Fruit fly (Drosophila melanogaster) whole organism, embryonic: ENCODE data around the gene CG6415.

Source experiments
- Adf1 ChIP-seq: fragments of 200-800 bp; sonication (Bioruptor generic); IDR thresholded peaks from 2 replicates; pipeline ENCODE4 v1.3.6; 2022; ENCODE audit warnings: missing biosample characterization, missing genetic modification characterization
- Atf-2 ChIP-seq: fragments of 200-800 bp; sonication (Bioruptor generic); optimal IDR thresholded peaks from 2 replicates; lab custom pipeline; 2016; ENCODE audit warnings: missing biosample characterization, missing genetic modification characterization
- Awh ChIP-seq: fragments of 200-800 bp; sonication (Bioruptor generic); IDR thresholded peaks from 2 replicates; pipeline ENCODE4, ENCODE4 v1.3.6; 2022; ENCODE audit warnings: missing biosample characterization, missing genetic modification characterization
- CG10274 ChIP-seq: fragments of 200-800 bp; sonication (Bioruptor generic); optimal IDR thresholded peaks from 3 replicates; lab custom pipeline; 2017; ENCODE audit warnings: missing biosample characterization, mild to moderate bottlenecking, missing genetic modification characterization
- CG11456 ChIP-seq: fragments of 200-800 bp; sonication (Bioruptor generic); IDR thresholded peaks from 3 replicates; pipeline ENCODE4 v1.3.6; 2022; ENCODE audit warnings: missing biosample characterization, missing genetic modification characterization
- CG11504 ChIP-seq: fragments of 200-800 bp; sonication (Bioruptor generic); optimal IDR thresholded peaks from 3 replicates; lab custom pipeline; 2019; ENCODE audit warnings: missing biosample characterization, mild to moderate bottlenecking, missing genetic modification characterization, moderate library complexity
- CG12071 ChIP-seq: fragments of 200-800 bp; sonication (Bioruptor generic); optimal IDR thresholded peaks from 3 replicates; lab custom pipeline; 2018; ENCODE audit warnings: missing biosample characterization, mild to moderate bottlenecking, missing genetic modification characterization
- CG12155 ChIP-seq: fragments of 200-800 bp; sonication (Bioruptor generic); optimal IDR thresholded peaks from 3 replicates; lab custom pipeline; 2016; ENCODE audit warnings: missing biosample characterization, missing genetic modification characterization
- CG12391 ChIP-seq: fragments of 200-800 bp; sonication (Bioruptor generic); optimal IDR thresholded peaks from 3 replicates; lab custom pipeline; 2018; ENCODE audit warnings: missing biosample characterization, mild to moderate bottlenecking, missing genetic modification characterization, moderate library complexity
- CG12659 ChIP-seq: fragments of 200-800 bp; sonication (Bioruptor generic); optimal IDR thresholded peaks from 3 replicates; lab custom pipeline; 2017; ENCODE audit warnings: mild to moderate bottlenecking, missing biosample characterization, missing genetic modification reagents, missing genetic modification characterization
- CG12942 ChIP-seq: fragments of 200-800 bp; sonication (Bioruptor generic); optimal IDR thresholded peaks from 3 replicates; lab custom pipeline; 2016; ENCODE audit warnings: missing biosample characterization, missing genetic modification characterization
- CG14965 ChIP-seq: fragments of 200-800 bp; sonication (Bioruptor generic); optimal IDR thresholded peaks from 2 replicates; lab custom pipeline; 2016; ENCODE audit warnings: missing biosample characterization, missing genetic modification characterization, borderline replicate concordance
- CG1529 ChIP-seq: fragments of 200-800 bp; sonication (Bioruptor generic); optimal IDR thresholded peaks from 3 replicates; lab custom pipeline; 2018; ENCODE audit warnings: missing biosample characterization, missing genetic modification characterization
- CG17385 ChIP-seq: fragments of 200-800 bp; sonication (Bioruptor generic); optimal IDR thresholded peaks from 3 replicates; lab custom pipeline; 2018; ENCODE audit warnings: missing biosample characterization, mild to moderate bottlenecking, missing genetic modification characterization
- CG18262 ChIP-seq: fragments of 200-800 bp; optimal IDR thresholded peaks from 3 replicates; lab custom pipeline; 2019; ENCODE audit warnings: missing biosample characterization, mild to moderate bottlenecking, missing genetic modification characterization, moderate library complexity
- CG2120 ChIP-seq: fragments of 200-800 bp; sonication (Bioruptor generic); optimal IDR thresholded peaks from 3 replicates; lab custom pipeline; 2016; ENCODE audit warnings: missing biosample characterization, missing genetic modification characterization
- CG31388 ChIP-seq: fragments of 200-800 bp; sonication (Bioruptor generic); optimal IDR thresholded peaks from 2 replicates; lab custom pipeline; 2016; ENCODE audit warnings: missing biosample characterization, missing genetic modification characterization
- CG31441 ChIP-seq: fragments of 200-800 bp; sonication (Bioruptor generic); IDR thresholded peaks from 2 replicates; pipeline ENCODE4 v1.3.6; 2022; ENCODE audit warnings: missing biosample characterization, missing genetic modification characterization
- CG3281 ChIP-seq: fragments of 200-800 bp; sonication (Bioruptor generic); optimal IDR thresholded peaks from 3 replicates; lab custom pipeline; 2017; ENCODE audit warnings: missing biosample characterization, mild to moderate bottlenecking, missing genetic modification characterization
- CG4282 ChIP-seq: fragments of 200-800 bp; sonication (Bioruptor generic); optimal IDR thresholded peaks from 2 replicates; lab custom pipeline; 2016; ENCODE audit warnings: missing biosample characterization, missing genetic modification characterization
- CG5245 ChIP-seq: fragments of 200-800 bp; sonication (Bioruptor generic); optimal IDR thresholded peaks from 3 replicates; lab custom pipeline; 2016; ENCODE audit warnings: missing biosample characterization, missing genetic modification characterization
- CG6254 ChIP-seq: fragments of 200-800 bp; sonication (Bioruptor generic); optimal IDR thresholded peaks from 3 replicates; lab custom pipeline; 2017; ENCODE audit warnings: mild to moderate bottlenecking, missing biosample characterization, missing genetic modification reagents, missing genetic modification characterization
- CG6791 ChIP-seq: fragments of 200-800 bp; sonication (Bioruptor generic); IDR thresholded peaks from 3 replicates; pipeline ENCODE4 v1.3.6; 2022; ENCODE audit warnings: missing biosample characterization, missing genetic modification characterization; ENCODE audit not compliant: partially characterized antibody
- CG9932 ChIP-seq: fragments of 200-800 bp; sonication (Bioruptor generic); IDR thresholded peaks from 2 replicates; pipeline ENCODE4 v1.3.6; 2022; ENCODE audit warnings: missing biosample characterization, missing genetic modification characterization
- Chrac-16 ChIP-seq: fragments of 200-800 bp; sonication (Bioruptor generic); optimal IDR thresholded peaks from 3 replicates; lab custom pipeline; 2016; ENCODE audit warnings: missing biosample characterization, missing genetic modification characterization
- Dip2 ChIP-seq: fragments of 200-800 bp; sonication (Bioruptor generic); IDR thresholded peaks from 2 replicates; pipeline ENCODE4 v1.3.6; 2022; ENCODE audit warnings: missing biosample characterization, missing genetic modification characterization
- HHEX ChIP-seq: fragments of 200-800 bp; sonication (Bioruptor generic); optimal IDR thresholded peaks from 3 replicates; lab custom pipeline; 2017; ENCODE audit warnings: missing biosample characterization, mild to moderate bottlenecking, missing genetic modification characterization, missing genetic modification reagents
- HmgZ ChIP-seq: fragments of 200-800 bp; sonication (Bioruptor generic); optimal IDR thresholded peaks from 2 replicates; lab custom pipeline; 2018; ENCODE audit warnings: missing biosample characterization, mild to moderate bottlenecking, missing genetic modification characterization
- MESR4 ChIP-seq: fragments of 200-800 bp; sonication (Bioruptor generic); optimal IDR thresholded peaks from 2 replicates; lab custom pipeline; 2018; ENCODE audit warnings: missing biosample characterization, mild to moderate bottlenecking, missing genetic modification characterization, moderate library complexity
- Max ChIP-seq: fragments of 200-800 bp; sonication (Bioruptor generic); optimal IDR thresholded peaks from 2 replicates; lab custom pipeline; 2016; ENCODE audit warnings: missing biosample characterization, mild to moderate bottlenecking, missing genetic modification characterization
- Oli ChIP-seq: fragments of 200-800 bp; sonication (Bioruptor generic); optimal IDR thresholded peaks from 2 replicates; lab custom pipeline; 2018; ENCODE audit warnings: missing biosample characterization, mild to moderate bottlenecking, missing genetic modification characterization, moderate library complexity
- Pdp1 ChIP-seq, 2 experiments: fragments of 200-800 bp; sonication (Bioruptor generic); optimal IDR thresholded peaks; 3 replicates each; lab custom pipeline; 2016; ENCODE audit warnings: missing biosample characterization in 2 of 2, missing genetic modification characterization in 2 of 2, mild to moderate bottlenecking in 1 of 2, moderate library complexity in 1 of 2
- Sox100B ChIP-seq: fragments of 200-800 bp; sonication (Bioruptor generic); optimal IDR thresholded peaks from 3 replicates; lab custom pipeline; 2018; ENCODE audit warnings: missing biosample characterization, mild to moderate bottlenecking, missing genetic modification characterization
- Sox102F ChIP-seq: fragments of 200-800 bp; sonication (Bioruptor generic); optimal IDR thresholded peaks from 2 replicates; lab custom pipeline; 2018; ENCODE audit warnings: missing biosample characterization, mild to moderate bottlenecking, missing genetic modification characterization, moderate library complexity
- YL-1 ChIP-seq: fragments of 200-800 bp; sonication (Bioruptor generic); optimal IDR thresholded peaks from 3 replicates; lab custom pipeline; 2017; ENCODE audit warnings: missing biosample characterization, mild to moderate bottlenecking, missing genetic modification characterization
- bigmax ChIP-seq: fragments of 200-800 bp; sonication (Bioruptor generic); optimal IDR thresholded peaks from 2 replicates; lab custom pipeline; 2018; ENCODE audit warnings: missing biosample characterization, mild to moderate bottlenecking, missing genetic modification characterization
- fd96Cb ChIP-seq: fragments of 200-800 bp; sonication (Bioruptor generic); optimal IDR thresholded peaks from 2 replicates; lab custom pipeline; 2018; ENCODE audit warnings: missing biosample characterization, mild to moderate bottlenecking, missing genetic modification characterization, moderate library complexity
- hbn ChIP-seq: fragments of 200-800 bp; sonication (Bioruptor generic); IDR thresholded peaks from 2 replicates; pipeline ENCODE4 v1.3.6; 2022; ENCODE audit warnings: missing biosample characterization, missing genetic modification characterization; ENCODE audit not compliant: partially characterized antibody
- hkb ChIP-seq, 2 experiments: fragments of 200-800 bp in 1 of 2; fragments of >200 bp in 1 of 2; sonication (Bioruptor generic) in 1 of 2; IDR thresholded peaks in 1 of 2; optimal IDR thresholded peaks in 1 of 2; 2 replicates each; pipeline versions ENCODE4 v1.3.6 to Lab custom; 2017 to 2022; ENCODE audit warnings: missing biosample characterization in 1 of 2, missing genetic modification characterization in 1 of 2
- insv ChIP-seq, 2 experiments: fragments of 200-800 bp; sonication (Bioruptor generic); optimal IDR thresholded peaks; 3 replicates each; lab custom pipeline; 2016 to 2018; ENCODE audit warnings: missing biosample characterization in 2 of 2, missing genetic modification characterization in 2 of 2
- knrl ChIP-seq: fragments of 200-800 bp; sonication (Bioruptor generic); IDR thresholded peaks from 3 replicates; pipeline ENCODE4 v1.3.6; 2022; ENCODE audit warnings: missing biosample characterization, missing genetic modification characterization; ENCODE audit not compliant: partially characterized antibody
- maf-S ChIP-seq: fragments of 200-800 bp; sonication (Bioruptor generic); optimal IDR thresholded peaks from 2 replicates; lab custom pipeline; 2016; ENCODE audit warnings: missing biosample characterization, missing genetic modification characterization
- phol ChIP-seq: fragments of 200-800 bp; sonication (Bioruptor generic); optimal IDR thresholded peaks from 3 replicates; lab custom pipeline; 2018; ENCODE audit warnings: missing biosample characterization, mild to moderate bottlenecking, missing genetic modification characterization, moderate library complexity
- pita ChIP-seq: fragments of 200-800 bp; sonication (Bioruptor generic); optimal IDR thresholded peaks from 2 replicates; lab custom pipeline; 2017; ENCODE audit warnings: missing biosample characterization, mild to moderate bottlenecking, missing genetic modification characterization
- ro ChIP-seq: fragments of 200-800 bp; sonication (Bioruptor generic); IDR thresholded peaks from 2 replicates; pipeline ENCODE4 v1.3.6; 2022; ENCODE audit warnings: missing biosample characterization, missing genetic modification characterization
- sens ChIP-seq: fragments of 200-800 bp; sonication (Bioruptor generic); peaks from one replicate; lab custom pipeline; 2016; ENCODE audit warnings: missing biosample characterization, missing genetic modification characterization
- slbo ChIP-seq: fragments of 200-800 bp; sonication (Bioruptor generic); IDR thresholded peaks from 2 replicates; pipeline ENCODE4 v1.3.6; 2022; ENCODE audit warnings: missing biosample characterization, missing genetic modification characterization
- slp2 ChIP-seq: fragments of 200-800 bp; sonication (Bioruptor generic); optimal IDR thresholded peaks from 2 replicates; lab custom pipeline; 2016; ENCODE audit warnings: missing biosample characterization, missing genetic modification characterization
- twi ChIP-seq: fragments of 200-800 bp; optimal IDR thresholded peaks from 2 replicates; lab custom pipeline; 2019; ENCODE audit warnings: missing biosample characterization, mild to moderate bottlenecking, missing genetic modification characterization, moderate library complexity
- wor ChIP-seq: fragments of 200-800 bp; sonication (Bioruptor generic); IDR thresholded peaks from 2 replicates; pipeline ENCODE4 v1.3.6; 2022; ENCODE audit warnings: missing biosample characterization, missing genetic modification characterization

CG6415 gene

DNA sequence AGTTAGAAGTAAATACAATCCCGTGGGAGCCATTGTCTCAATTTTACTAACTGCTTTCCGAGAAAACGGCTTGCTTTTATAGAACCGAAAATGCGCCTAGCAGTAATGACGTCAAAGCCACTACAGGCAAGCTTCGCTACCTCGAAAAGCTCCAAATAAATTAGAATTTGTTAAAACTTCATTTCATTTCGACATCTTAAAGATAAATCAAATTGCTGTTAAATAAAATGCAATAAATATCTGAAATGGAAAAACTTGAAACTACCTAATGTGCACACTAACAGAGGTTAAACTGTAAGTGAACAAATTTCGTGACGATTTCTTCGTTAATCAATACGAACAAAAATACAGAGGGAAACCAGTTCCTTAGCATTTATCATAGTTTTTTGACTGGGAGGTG lies 5.4 kb upstream of the CG6415 start, which contains the start of gene CG7300 (continued):
- TF ChIP-seq HHEX (GFP tag; lab: Kevin White, UChicago) (peak; percentile 35), CG11456 (GFP tag; lab: Robert Waterston, UW) (peak; percentile 76), Max (peak; percentile 16), HmgZ (tag; lab: Kevin White, UChicago) (peak; percentile 20), slbo (GFP tag; lab: Robert Waterston, UW) (peak; percentile 81), Sox102F (GFP tag; lab: Kevin White, UChicago) (peak; percentile 64), CG10274 (GFP tag; lab: Kevin White, UChicago) (peak; percentile 9), Awh (GFP tag; lab: Robert Waterston, UW) (peak; percentile 59), CG11504 (tag; lab: Kevin White, UChicago) (no peak), Oli (tag; lab: Kevin White, UChicago) (peak; percentile 57), ro (GFP tag; lab: Robert Waterston, UW) (no peak), Sox100B (peak; percentile 12), bigmax (GFP tag; lab: Kevin White, UChicago) (no peak), CG4282 (GFP tag; lab: Kevin White, UChicago) (no peak), CG31441 (GFP tag; lab: Robert Waterston, UW) (peak; percentile 51), slp2 (no peak), CG12659 (GFP tag; lab: Kevin White, UChicago) (peak; percentile 49), CG9932 (GFP tag; lab: Robert Waterston, UW) (peak; percentile 70), MESR4 (no peak), Chrac-16 (peak; percentile 39), Dip2 (GFP tag; lab: Robert Waterston, UW) (no peak), Adf1 (0 out of 2 replicates have a peak, but pooled peaks have one; percentile 30), wor (no peak), sens (GFP tag; lab: Kevin White, UChicago) (peak; percentile 80), CG3281 (GFP tag; lab: Kevin White, UChicago) (peak; percentile 64), CG12071 (peak; percentile 37), knrl (GFP tag; lab: Robert Waterston, UW) (no peak), fd96Cb (peak; percentile 52), CG12391 (tag; lab: Kevin White, UChicago) (peak; percentile 58), CG12155 (GFP tag; lab: Kevin White, UChicago) (peak; percentile 53), Atf-2 (no peak), CG6254 (GFP tag; lab: Kevin White, UChicago) (peak; percentile 9), CG12942 (GFP tag; lab: Kevin White, UChicago) (peak; percentile 12), CG5245 (no peak), phol (tag; lab: Kevin White, UChicago) (peak; percentile 51), CG17385 (GFP tag; lab: Kevin White, UChicago) (peak; percentile 49), CG31388 (GFP tag; lab: Kevin White, UChicago) (peak; percentile 27), hkb (optimal IDR thresholded peaks at IDR 0.05; lab: Kevin White, UChicago) (no peak), hkb (GFP tag; IDR thresholded peaks at IDR 0.05; lab: Robert Waterston, UW) (peak; percentile 64), twi (no peak), CG6791 (GFP tag; lab: Robert Waterston, UW) (no peak), CG14965 (no peak), pita (GFP tag; lab: Kevin White, UChicago) (no peak), CG2120 (peak; percentile 83), YL-1 (no peak), insv (GFP tag; optimal IDR thresholded peaks at IDR 0.05; lab: Kevin White, UChicago) (no peak), CG1529 (GFP tag; lab: Kevin White, UChicago) (no peak), hbn (GFP tag; lab: Robert Waterston, UW) (no peak), Pdp1 (GFP tag; optimal IDR thresholded peaks at IDR 0.05; lab: Kevin White, UChicago) (peak in 1 of 2 experiments; percentile 56), CG18262 (tag; lab: Kevin White, UChicago) (peak; percentile 59), maf-S (GFP tag; lab: Kevin White, UChicago) (no peak)
